Fruit fly (Drosophila melanogaster) whole organism, embryonic: Measurements from ENCODE around the gene CG11768.

ENCODE experiments used
- ATbp ChIP-seq: fragments of 200-800 bp; sonication (Bioruptor generic); optimal IDR thresholded peaks from 2 replicates; lab custom pipeline; 2017; ENCODE audit warnings: missing biosample characterization, mild to moderate bottlenecking, missing genetic modification characterization, missing genetic modification reagents
- Adf1 ChIP-seq: fragments of 200-800 bp; sonication (Bioruptor generic); IDR thresholded peaks from 2 replicates; pipeline ENCODE4 v1.3.6; 2022; ENCODE audit warnings: missing biosample characterization, missing genetic modification characterization
- Atf-2 ChIP-seq: fragments of 200-800 bp; sonication (Bioruptor generic); optimal IDR thresholded peaks from 2 replicates; lab custom pipeline; 2016; ENCODE audit warnings: missing biosample characterization, missing genetic modification characterization
- B-H2 ChIP-seq: fragments of 200-800 bp; sonication (Bioruptor generic); optimal IDR thresholded peaks from 2 replicates; lab custom pipeline; 2018; ENCODE audit warnings: missing biosample characterization, mild to moderate bottlenecking, missing genetic modification characterization
- Blimp-1 ChIP-seq: fragments of 200-800 bp; sonication (Bioruptor generic); optimal IDR thresholded peaks from 3 replicates; lab custom pipeline; 2018; ENCODE audit warnings: missing biosample characterization, missing genetic modification characterization, mild to moderate bottlenecking, moderate library complexity, missing genetic modification reagents
- CG10366 ChIP-seq: fragments of 200-800 bp; sonication (Bioruptor generic); IDR thresholded peaks from 2 replicates; pipeline ENCODE4 v1.3.6; 2022; ENCODE audit warnings: missing biosample characterization, missing genetic modification characterization
- CG11696 ChIP-seq: fragments of 200-800 bp; sonication (Bioruptor generic); IDR thresholded peaks from 2 replicates; pipeline ENCODE4 v1.3.6; 2022; ENCODE audit warnings: missing biosample characterization, missing genetic modification characterization
- CG1602 ChIP-seq: fragments of 200-800 bp; sonication (Bioruptor generic); optimal IDR thresholded peaks from 3 replicates; lab custom pipeline; 2016; ENCODE audit warnings: missing biosample characterization, missing genetic modification characterization
- CG16815 ChIP-seq: fragments of 200-800 bp; sonication (Bioruptor generic); optimal IDR thresholded peaks from 3 replicates; lab custom pipeline; 2017; ENCODE audit warnings: missing biosample characterization, mild to moderate bottlenecking, missing genetic modification characterization
- CG17568 ChIP-seq: fragments of 200-800 bp; sonication (Bioruptor generic); optimal IDR thresholded peaks from 2 replicates; lab custom pipeline; 2018; ENCODE audit warnings: missing biosample characterization, mild to moderate bottlenecking, missing genetic modification characterization, moderate library complexity
- CG30403 ChIP-seq: fragments of 200-800 bp; sonication (Bioruptor generic); optimal IDR thresholded peaks from 3 replicates; lab custom pipeline; 2016; ENCODE audit warnings: missing biosample characterization, missing genetic modification characterization
- CG3838 ChIP-seq: fragments of 200-800 bp; sonication (Bioruptor generic); optimal IDR thresholded peaks from 3 replicates; lab custom pipeline; 2016; ENCODE audit warnings: missing biosample characterization, missing genetic modification characterization
- CG3847 ChIP-seq: fragments of 200-800 bp; sonication (Bioruptor generic); IDR thresholded peaks from 2 replicates; pipeline ENCODE4 v1.3.6; 2022; ENCODE audit warnings: missing biosample characterization, missing genetic modification characterization
- CG3995 ChIP-seq: fragments of 200-800 bp; sonication (Bioruptor generic); optimal IDR thresholded peaks from 3 replicates; lab custom pipeline; 2016; ENCODE audit warnings: missing biosample characterization, missing genetic modification characterization
- CG4360 ChIP-seq: fragments of 200-800 bp; sonication (Bioruptor generic); IDR thresholded peaks from 2 replicates; pipeline ENCODE4 v1.3.6; 2022; ENCODE audit warnings: missing biosample characterization, missing genetic modification characterization
- CG5953 ChIP-seq: fragments of 200-800 bp; sonication (Bioruptor generic); IDR thresholded peaks from 2 replicates; pipeline ENCODE4 v1.3.6; 2022; ENCODE audit warnings: missing biosample characterization, missing genetic modification characterization
- CG7839 ChIP-seq: fragments of 200-800 bp; sonication (Bioruptor generic); optimal IDR thresholded peaks from 3 replicates; lab custom pipeline; 2018; ENCODE audit warnings: missing biosample characterization, mild to moderate bottlenecking, missing genetic modification characterization, moderate library complexity
- CG7928 ChIP-seq: fragments of 200-800 bp; sonication (Bioruptor generic); optimal IDR thresholded peaks from 2 replicates; lab custom pipeline; 2017; ENCODE audit warnings: missing biosample characterization, mild to moderate bottlenecking, missing genetic modification characterization
- CG8388 ChIP-seq: fragments of 200-800 bp; sonication (Bioruptor generic); optimal IDR thresholded peaks from 2 replicates; lab custom pipeline; 2019; ENCODE audit warnings: missing biosample characterization, mild to moderate bottlenecking, missing genetic modification characterization, moderate library complexity
- CTCF ChIP-seq: fragments of 200-800 bp; sonication (Bioruptor generic); optimal IDR thresholded peaks from 2 replicates; lab custom pipeline; 2017; ENCODE audit warnings: missing biosample characterization, mild to moderate bottlenecking, missing genetic modification characterization, moderate library complexity
- Camta ChIP-seq: fragments of 200-800 bp; sonication (Bioruptor generic); optimal IDR thresholded peaks from 2 replicates; lab custom pipeline; 2016; ENCODE audit warnings: missing biosample characterization, missing genetic modification characterization
- Dbx ChIP-seq: fragments of 200-800 bp; sonication (Bioruptor generic); IDR thresholded peaks from 3 replicates; pipeline ENCODE4 v1.3.6; 2022; ENCODE audit warnings: missing biosample characterization, missing genetic modification characterization
- E2f2 ChIP-seq: fragments of 200-800 bp; sonication (Bioruptor generic); IDR thresholded peaks from 2 replicates; pipeline ENCODE4 v1.3.6; 2022; ENCODE audit warnings: missing biosample characterization, missing genetic modification characterization
- ERR ChIP-seq: fragments of 200-800 bp; sonication (Bioruptor generic); optimal IDR thresholded peaks from 2 replicates; lab custom pipeline; 2016; ENCODE audit warnings: missing biosample characterization, missing genetic modification characterization
- Fer3 ChIP-seq: fragments of 200-800 bp; sonication (Bioruptor generic); optimal IDR thresholded peaks from 2 replicates; lab custom pipeline; 2018; ENCODE audit warnings: missing biosample characterization, mild to moderate bottlenecking, missing genetic modification characterization, moderate library complexity
- MBD-R2 ChIP-seq: fragments of 200-800 bp; sonication (Bioruptor generic); IDR thresholded peaks from 2 replicates; pipeline ENCODE4 v1.3.6; 2022; ENCODE audit warnings: missing biosample characterization, missing genetic modification characterization
- Max ChIP-seq: fragments of 200-800 bp; sonication (Bioruptor generic); optimal IDR thresholded peaks from 2 replicates; lab custom pipeline; 2016; ENCODE audit warnings: missing biosample characterization, mild to moderate bottlenecking, missing genetic modification characterization
- Oaz ChIP-seq: fragments of 200-800 bp; sonication (Bioruptor generic); IDR thresholded peaks from 2 replicates; pipeline ENCODE4 v1.3.6; 2022; ENCODE audit warnings: missing biosample characterization, missing genetic modification characterization
- Stat92E ChIP-seq, 3 experiments: fragments of >200 bp in 2 of 3; fragments of 200-800 bp in 1 of 3; sonication (Bioruptor generic) in 1 of 3; optimal IDR thresholded peaks; 2 replicates each; lab custom pipeline; 2017 to 2019; ENCODE audit warnings: missing biosample characterization in 3 of 3, missing genetic modification characterization in 3 of 3, mild to moderate bottlenecking in 1 of 3, moderate library complexity in 1 of 3
- amos ChIP-seq: fragments of 200-800 bp; sonication (Bioruptor generic); IDR thresholded peaks from 2 replicates; pipeline ENCODE4 v1.3.6; 2022; ENCODE audit warnings: missing biosample characterization, missing genetic modification characterization; ENCODE audit not compliant: partially characterized antibody
- ap ChIP-seq: fragments of 200-800 bp; sonication (Bioruptor generic); IDR thresholded peaks from 2 replicates; pipeline ENCODE4 v1.3.6; 2022; ENCODE audit warnings: missing biosample characterization, missing genetic modification characterization
- ase ChIP-seq: fragments of 200-800 bp; sonication (Bioruptor generic); IDR thresholded peaks from 3 replicates; pipeline ENCODE4 v1.3.6; 2022; ENCODE audit warnings: missing biosample characterization, missing genetic modification characterization
- cad ChIP-seq: fragments of >200 bp; optimal IDR thresholded peaks from 2 replicates; lab custom pipeline; 2017; ENCODE audit warnings: missing biosample characterization, missing genetic modification characterization
- crol ChIP-seq: fragments of 200-800 bp; sonication (Bioruptor generic); IDR thresholded peaks from 2 replicates; pipeline ENCODE4 v1.3.6; 2022; ENCODE audit warnings: missing biosample characterization, missing genetic modification characterization
- exex ChIP-seq: fragments of 200-800 bp; sonication (Bioruptor generic); optimal IDR thresholded peaks from 4 replicates; lab custom pipeline; 2018; ENCODE audit warnings: missing biosample characterization, mild to moderate bottlenecking, missing genetic modification characterization, moderate library complexity
- fd3F ChIP-seq: fragments of 200-800 bp; sonication (Bioruptor generic); optimal IDR thresholded peaks from 2 replicates; lab custom pipeline; 2018; ENCODE audit warnings: missing biosample characterization, mild to moderate bottlenecking, missing genetic modification characterization, moderate library complexity
- fd96Cb ChIP-seq: fragments of 200-800 bp; sonication (Bioruptor generic); optimal IDR thresholded peaks from 2 replicates; lab custom pipeline; 2018; ENCODE audit warnings: missing biosample characterization, mild to moderate bottlenecking, missing genetic modification characterization, moderate library complexity
- fu2 ChIP-seq: fragments of 200-800 bp; sonication (Bioruptor generic); optimal IDR thresholded peaks from 2 replicates; lab custom pipeline; 2016; ENCODE audit warnings: missing biosample characterization, missing genetic modification characterization
- hbn ChIP-seq: fragments of 200-800 bp; sonication (Bioruptor generic); IDR thresholded peaks from 2 replicates; pipeline ENCODE4 v1.3.6; 2022; ENCODE audit warnings: missing biosample characterization, missing genetic modification characterization; ENCODE audit not compliant: partially characterized antibody
- ind ChIP-seq: fragments of 200-800 bp; sonication (Bioruptor generic); optimal IDR thresholded peaks from 3 replicates; lab custom pipeline; 2016; ENCODE audit warnings: missing biosample characterization, missing genetic modification characterization
- ken ChIP-seq: fragments of 200-800 bp; sonication (Bioruptor generic); IDR thresholded peaks from 3 replicates; pipeline ENCODE4 v1.3.6; 2022; ENCODE audit warnings: missing biosample characterization, missing genetic modification characterization
- knrl ChIP-seq: fragments of 200-800 bp; sonication (Bioruptor generic); IDR thresholded peaks from 3 replicates; pipeline ENCODE4 v1.3.6; 2022; ENCODE audit warnings: missing biosample characterization, missing genetic modification characterization; ENCODE audit not compliant: partially characterized antibody
- lbe ChIP-seq: fragments of 200-800 bp; sonication (Bioruptor generic); optimal IDR thresholded peaks from 2 replicates; lab custom pipeline; 2016; ENCODE audit warnings: missing biosample characterization, mild to moderate bottlenecking, missing genetic modification characterization
- p53 ChIP-seq: fragments of 200-800 bp; sonication (Bioruptor generic); optimal IDR thresholded peaks from 2 replicates; lab custom pipeline; 2016; ENCODE audit warnings: missing biosample characterization, missing genetic modification characterization
- phol ChIP-seq: fragments of 200-800 bp; sonication (Bioruptor generic); optimal IDR thresholded peaks from 3 replicates; lab custom pipeline; 2018; ENCODE audit warnings: missing biosample characterization, mild to moderate bottlenecking, missing genetic modification characterization, moderate library complexity
- schlank ChIP-seq: fragments of 200-800 bp; sonication (Bioruptor generic); optimal IDR thresholded peaks from 2 replicates; lab custom pipeline; 2018; ENCODE audit warnings: missing biosample characterization, mild to moderate bottlenecking, missing genetic modification characterization
- scrt ChIP-seq: fragments of 200-800 bp; sonication (Bioruptor generic); optimal IDR thresholded peaks from 2 replicates; lab custom pipeline; 2018; ENCODE audit warnings: missing biosample characterization, mild to moderate bottlenecking, missing genetic modification characterization, moderate library complexity
- sisA ChIP-seq: fragments of 200-800 bp; sonication (Bioruptor generic); IDR thresholded peaks from 2 replicates; pipeline ENCODE4 v1.3.6; 2022; ENCODE audit warnings: missing biosample characterization, missing genetic modification characterization
- sob ChIP-seq: fragments of 200-800 bp; sonication (Bioruptor generic); IDR thresholded peaks from 2 replicates; pipeline ENCODE4 v1.3.6; 2022; ENCODE audit warnings: missing biosample characterization, missing genetic modification characterization
- stc ChIP-seq: fragments of 200-800 bp; sonication (Bioruptor generic); IDR thresholded peaks from 2 replicates; pipeline ENCODE4 v1.3.6; 2022; ENCODE audit warnings: missing biosample characterization, missing genetic modification characterization
- z ChIP-seq: fragments of 200-800 bp; sonication (Bioruptor generic); IDR thresholded peaks from 3 replicates; pipeline ENCODE4 v1.3.6; 2022; ENCODE audit warnings: missing biosample characterization, missing genetic modification characterization

The CG11768 gene

dm6 chr3R:8814029-8814647 lies 46.1 kb upstream of the CG11768 start (continued):
- TF ChIP-seq Adf1 (peak; percentile 9; the same call in 1 of the 2 replicates), z (no peak), Stat92E (GFP tag; optimal IDR thresholded peaks at IDR 0.05; lab: Kevin White, UChicago) (peak in 1 of 3 experiments; percentile 32), MBD-R2 (GFP tag; lab: Robert Waterston, UW) (no peak), Fer3 (peak; percentile 13), CG10366 (no peak), exex (tag; lab: Kevin White, UChicago) (peak; percentile 63), CG16815 (GFP tag; lab: Kevin White, UChicago) (no peak), schlank (no peak), p53 (no peak), Max (GFP tag; lab: Kevin White, UChicago) (no peak), fu2 (GFP tag; lab: Kevin White, UChicago) (no peak), fd3F (no peak), CG4360 (0 out of 2 replicates have a peak, but pooled peaks have one; percentile 24), CG30403 (GFP tag; lab: Kevin White, UChicago) (no peak), ap (GFP tag; lab: Robert Waterston, UW) (no peak), crol (GFP tag; lab: Robert Waterston, UW) (peak; percentile 89), CTCF (GFP tag; lab: Kevin White, UChicago) (no peak), knrl (GFP tag; lab: Robert Waterston, UW) (no peak), cad (GFP tag; lab: Kevin White, UChicago) (no peak), sob (GFP tag; lab: Robert Waterston, UW) (no peak), CG7928 (no peak), CG8388 (no peak), CG7839 (tag; lab: Kevin White, UChicago) (no peak), Atf-2 (GFP tag; lab: Kevin White, UChicago) (no peak), CG3847 (GFP tag; lab: Robert Waterston, UW) (no peak), CG1602 (no peak), ken (no peak), B-H2 (peak; percentile 51), E2f2 (GFP tag; lab: Robert Waterston, UW) (no peak), Blimp-1 (GFP tag; lab: Kevin White, UChicago) (no peak), lbe (GFP tag; lab: Kevin White, UChicago) (no peak), CG5953 (GFP tag; lab: Robert Waterston, UW) (no peak), scrt (no peak), CG3838 (GFP tag; lab: Kevin White, UChicago) (no peak), amos (GFP tag; lab: Robert Waterston, UW) (no peak; the same call in 1 of the 2 replicates), CG17568 (no peak), stc (GFP tag; lab: Robert Waterston, UW) (no peak), Oaz (no peak), sisA (GFP tag; lab: Robert Waterston, UW) (no peak), Camta (GFP tag; lab: Kevin White, UChicago) (no peak), Dbx (GFP tag; lab: Robert Waterston, UW) (0 out of 3 replicates have a peak, but pooled peaks have one; percentile 46), phol (tag; lab: Kevin White, UChicago) (no peak), CG11696 (GFP tag; lab: Robert Waterston, UW) (no peak), CG3995 (GFP tag; lab: Kevin White, UChicago) (no peak), fd96Cb (tag; lab: Kevin White, UChicago) (no peak), ERR (GFP tag; lab: Kevin White, UChicago) (no peak), ind (GFP tag; lab: Kevin White, UChicago) (no peak), ase (GFP tag; lab: Robert Waterston, UW) (no peak), hbn (GFP tag; lab: Robert Waterston, UW) (no peak), ATbp (GFP tag; lab: Kevin White, UChicago) (no peak)
